Fruit fly (Drosophila melanogaster) whole organism, prepupa: ENCODE results near the gene CG34026.

ENCODE experiments used
- Blimp-1 ChIP-seq: fragments of 200-800 bp; sonication (Bioruptor generic); optimal IDR thresholded peaks from 3 replicates; lab custom pipeline; 2017; ENCODE audit warnings: missing biosample characterization, missing genetic modification characterization, mild to moderate bottlenecking, moderate library complexity, missing genetic modification reagents
- CG10631 ChIP-seq: fragments of 200-800 bp; sonication (Bioruptor generic); optimal IDR thresholded peaks from 2 replicates; lab custom pipeline; 2016; ENCODE audit warnings: missing biosample characterization, missing genetic modification characterization
- CG11294 ChIP-seq: fragments of 200-800 bp; sonication (Bioruptor generic); IDR thresholded peaks from 2 replicates; pipeline ENCODE4 v1.3.6; 2022; ENCODE audit warnings: missing biosample characterization, missing genetic modification characterization
- CG11762 ChIP-seq: fragments of 200-800 bp; sonication (Bioruptor generic); optimal IDR thresholded peaks from 3 replicates; lab custom pipeline; 2016; ENCODE audit warnings: missing biosample characterization, missing genetic modification characterization; ENCODE audit not compliant: insufficient read depth
- CG11902 ChIP-seq: fragments of 200-800 bp; sonication (Bioruptor generic); optimal IDR thresholded peaks from 3 replicates; lab custom pipeline; 2016; ENCODE audit warnings: missing biosample characterization, missing genetic modification characterization
- CG15336 ChIP-seq: fragments of 200-800 bp; sonication (Bioruptor generic); IDR thresholded peaks from 2 replicates; pipeline ENCODE4 v1.3.6; 2022; ENCODE audit warnings: missing biosample characterization, missing genetic modification characterization
- CG16779 ChIP-seq: fragments of 200-800 bp; sonication (Bioruptor generic); optimal IDR thresholded peaks from 3 replicates; lab custom pipeline; 2017; ENCODE audit warnings: missing biosample characterization, mild to moderate bottlenecking, missing genetic modification characterization
- CG3032 ChIP-seq: fragments of 200-800 bp; optimal IDR thresholded peaks from 2 replicates; lab custom pipeline; 2019; ENCODE audit warnings: missing biosample characterization, mild to moderate bottlenecking, missing genetic modification characterization, moderate library complexity
- CG31627 ChIP-seq: fragments of 200-800 bp; sonication (Bioruptor generic); optimal IDR thresholded peaks from 3 replicates; lab custom pipeline; 2016; ENCODE audit warnings: missing biosample characterization, missing genetic modification characterization
- CG32006 ChIP-seq: fragments of 200-800 bp; sonication (Bioruptor generic); optimal IDR thresholded peaks from 3 replicates; lab custom pipeline; 2017; ENCODE audit warnings: missing biosample characterization, mild to moderate bottlenecking, missing genetic modification characterization
- CG3919 ChIP-seq: fragments of 200-800 bp; sonication (Bioruptor generic); optimal IDR thresholded peaks from 3 replicates; lab custom pipeline; 2016; ENCODE audit warnings: missing biosample characterization, missing genetic modification characterization
- CG4318 ChIP-seq: fragments of 200-800 bp; sonication (Bioruptor generic); optimal IDR thresholded peaks from 3 replicates; lab custom pipeline; 2017; ENCODE audit warnings: missing biosample characterization, mild to moderate bottlenecking, missing genetic modification characterization
- CG6163 ChIP-seq: fragments of 200-800 bp; sonication (Bioruptor generic); IDR thresholded peaks from 3 replicates; pipeline ENCODE4 v1.3.6; 2022; ENCODE audit warnings: missing biosample characterization, missing genetic modification characterization
- CG6276 ChIP-seq: fragments of 200-800 bp; sonication (Bioruptor generic); optimal IDR thresholded peaks from 2 replicates; lab custom pipeline; 2017; ENCODE audit warnings: missing biosample characterization, mild to moderate bottlenecking, missing genetic modification characterization
- CG6792 ChIP-seq: fragments of 200-800 bp; sonication (Bioruptor generic); optimal IDR thresholded peaks from 3 replicates; lab custom pipeline; 2016; ENCODE audit warnings: missing biosample characterization, missing genetic modification characterization
- CG6854 ChIP-seq: fragments of 200-800 bp; sonication (Bioruptor generic); optimal IDR thresholded peaks from 2 replicates; lab custom pipeline; 2017; ENCODE audit warnings: missing biosample characterization, mild to moderate bottlenecking, missing genetic modification characterization
- CG8119 ChIP-seq: fragments of 200-800 bp; sonication (Bioruptor generic); IDR thresholded peaks from 3 replicates; pipeline ENCODE4 v1.3.6; 2022; ENCODE audit warnings: missing biosample characterization, missing genetic modification characterization
- CG8319 ChIP-seq: fragments of 200-800 bp; sonication (Bioruptor generic); optimal IDR thresholded peaks from 3 replicates; lab custom pipeline; 2016; ENCODE audit warnings: missing biosample characterization, missing genetic modification characterization
- CG8632 ChIP-seq: fragments of 200-800 bp; sonication (Bioruptor generic); optimal IDR thresholded peaks from 3 replicates; lab custom pipeline; 2016; ENCODE audit warnings: missing biosample characterization, missing genetic modification characterization
- CG9139 ChIP-seq: fragments of 200-800 bp; sonication (Bioruptor generic); optimal IDR thresholded peaks from 3 replicates; lab custom pipeline; 2017; ENCODE audit warnings: missing biosample characterization, mild to moderate bottlenecking, missing genetic modification characterization
- Eip75B ChIP-seq: fragments of 200-800 bp; sonication (Bioruptor generic); optimal IDR thresholded peaks from 3 replicates; lab custom pipeline; 2016; ENCODE audit warnings: missing biosample characterization, missing genetic modification characterization
- Eip78C ChIP-seq: fragments of 200-800 bp; sonication (Bioruptor generic); peaks from one replicate; lab custom pipeline; 2016; ENCODE audit warnings: missing biosample characterization, missing genetic modification characterization
- Eip93F ChIP-seq: fragments of 200-800 bp; sonication (Bioruptor generic); optimal IDR thresholded peaks from 2 replicates; lab custom pipeline; 2016; ENCODE audit warnings: missing biosample characterization, mild to moderate bottlenecking, missing genetic modification characterization
- Ets96B ChIP-seq: fragments of 200-800 bp; optimal IDR thresholded peaks from 2 replicates; lab custom pipeline; 2019; ENCODE audit warnings: missing biosample characterization, mild to moderate bottlenecking, missing genetic modification characterization, moderate library complexity
- Gug ChIP-seq: fragments of 200-800 bp; sonication (Bioruptor generic); IDR thresholded peaks from 2 replicates; pipeline ENCODE4 v1.3.6; 2022; ENCODE audit warnings: missing biosample characterization, missing genetic modification characterization
- Lpt ChIP-seq: fragments of 200-800 bp; sonication (Bioruptor generic); optimal IDR thresholded peaks from 3 replicates; lab custom pipeline; 2016; ENCODE audit warnings: missing biosample characterization, missing genetic modification characterization
- Met ChIP-seq: fragments of 200-800 bp; sonication (Bioruptor generic); optimal IDR thresholded peaks from 3 replicates; lab custom pipeline; 2016; ENCODE audit warnings: missing biosample characterization, missing genetic modification characterization
- OdsH ChIP-seq: fragments of 200-800 bp; sonication (Bioruptor generic); optimal IDR thresholded peaks from 3 replicates; lab custom pipeline; 2016; ENCODE audit warnings: missing biosample characterization, missing genetic modification characterization
- Smox ChIP-seq: fragments of 200-800 bp; sonication (Bioruptor generic); optimal IDR thresholded peaks from 3 replicates; lab custom pipeline; 2016; ENCODE audit warnings: missing biosample characterization, missing genetic modification characterization
- Sox14 ChIP-seq: fragments of 200-800 bp; sonication (Bioruptor generic); optimal IDR thresholded peaks from 3 replicates; lab custom pipeline; 2016; ENCODE audit warnings: missing biosample characterization, missing genetic modification characterization
- Sox15 ChIP-seq: fragments of 200-800 bp; sonication (Bioruptor generic); optimal IDR thresholded peaks from 3 replicates; lab custom pipeline; 2016; ENCODE audit warnings: missing biosample characterization, missing genetic modification characterization
- achi ChIP-seq: fragments of 200-800 bp; sonication (Bioruptor generic); optimal IDR thresholded peaks from 3 replicates; lab custom pipeline; 2016; ENCODE audit warnings: missing biosample characterization, missing genetic modification characterization
- cyc ChIP-seq: fragments of 200-800 bp; sonication (Bioruptor generic); optimal IDR thresholded peaks from 3 replicates; lab custom pipeline; 2016; ENCODE audit warnings: missing biosample characterization, missing genetic modification characterization
- dac ChIP-seq: fragments of 200-800 bp; sonication (Bioruptor generic); optimal IDR thresholded peaks from 2 replicates; lab custom pipeline; 2017; ENCODE audit warnings: missing biosample characterization, mild to moderate bottlenecking, missing genetic modification characterization
- dsx ChIP-seq: fragments of 200-800 bp; optimal IDR thresholded peaks from 3 replicates; lab custom pipeline; 2019; ENCODE audit warnings: missing biosample characterization, mild to moderate bottlenecking, missing genetic modification characterization, moderate library complexity; ENCODE audit not compliant: poor library complexity, severe bottlenecking
- eg ChIP-seq: fragments of 200-800 bp; sonication (Bioruptor generic); IDR thresholded peaks from 3 replicates; pipeline ENCODE4 v1.3.6; 2022; ENCODE audit warnings: missing biosample characterization, missing genetic modification characterization
- esn ChIP-seq: fragments of 200-800 bp; sonication (Bioruptor generic); optimal IDR thresholded peaks from 2 replicates; lab custom pipeline; 2016; ENCODE audit warnings: missing biosample characterization, mild to moderate bottlenecking, missing genetic modification characterization, moderate library complexity
- fd59A ChIP-seq: fragments of 200-800 bp; sonication (Bioruptor generic); optimal IDR thresholded peaks from 2 replicates; lab custom pipeline; 2017; ENCODE audit warnings: missing biosample characterization, mild to moderate bottlenecking, missing genetic modification characterization, missing genetic modification reagents
- fkh ChIP-seq: fragments of 200-800 bp; sonication (Bioruptor generic); optimal IDR thresholded peaks from 3 replicates; lab custom pipeline; 2017; ENCODE audit warnings: missing biosample characterization, mild to moderate bottlenecking, missing genetic modification characterization, moderate library complexity
- lz ChIP-seq: fragments of 200-800 bp; sonication (Bioruptor generic); optimal IDR thresholded peaks from 3 replicates; lab custom pipeline; 2016; ENCODE audit warnings: missing biosample characterization, missing genetic modification characterization
- salr ChIP-seq, 2 experiments: fragments of 200-800 bp; sonication (Bioruptor generic); optimal IDR thresholded peaks; 3 replicates each; lab custom pipeline; 2016 to 2018; ENCODE audit warnings: missing biosample characterization in 2 of 2, missing genetic modification characterization in 2 of 2, mild to moderate bottlenecking in 1 of 2
- spab ChIP-seq: fragments of 200-800 bp; sonication (Bioruptor generic); optimal IDR thresholded peaks from 2 replicates; lab custom pipeline; 2017; ENCODE audit warnings: missing biosample characterization, mild to moderate bottlenecking, missing genetic modification characterization, missing genetic modification reagents
- ss ChIP-seq, 2 experiments: fragments of 200-800 bp; sonication (Bioruptor generic); optimal IDR thresholded peaks; 2 replicates in 1 of 2; 3 replicates in 1 of 2; lab custom pipeline; 2017 to 2018; ENCODE audit warnings: mild to moderate bottlenecking in 2 of 2, missing biosample characterization in 2 of 2, missing genetic modification characterization in 2 of 2, moderate library complexity in 1 of 2
- svp ChIP-seq: fragments of 200-800 bp; sonication (Bioruptor generic); peaks from one replicate; lab custom pipeline; 2016; ENCODE audit warnings: missing biosample characterization, missing genetic modification characterization
- topi ChIP-seq: fragments of 200-800 bp; sonication (Bioruptor generic); optimal IDR thresholded peaks from 3 replicates; lab custom pipeline; 2016; ENCODE audit warnings: missing biosample characterization, missing genetic modification characterization
- vri ChIP-seq: fragments of 200-800 bp; sonication (Bioruptor generic); optimal IDR thresholded peaks from 3 replicates; lab custom pipeline; 2016; ENCODE audit warnings: missing biosample characterization, mild to moderate bottlenecking, missing genetic modification characterization

The CG34026 gene

dm6 chrX:9579918-9580521 lies 46.4 kb downstream of the CG34026 start, which contains the start of gene LPCAT (continued):
- TF ChIP-seq CG8632 (GFP tag; lab: Kevin White, UChicago) (no peak), CG3919 (peak; percentile 61), Sox15 (peak; percentile 48), CG3032 (tag; lab: Kevin White, UChicago) (peak; percentile 39), topi (peak; percentile 81), OdsH (GFP tag; lab: Kevin White, UChicago) (peak; percentile 46), Gug (GFP tag; lab: Robert Waterston, UW) (peak; percentile 69), CG11902 (peak; percentile 70), lz (peak; percentile 73), salr (GFP tag; optimal IDR thresholded peaks at IDR 0.05; lab: Kevin White, UChicago) (peak in 1 of 2 experiments; percentile 0), fkh (GFP tag; lab: Kevin White, UChicago) (no peak), CG10631 (GFP tag; lab: Kevin White, UChicago) (peak; percentile 50), spab (GFP tag; lab: Kevin White, UChicago) (no peak), dsx (GFP tag; lab: Kevin White, UChicago) (no peak), CG32006 (no peak), CG11294 (GFP tag; lab: Robert Waterston, UW) (peak; percentile 30; the same call in 1 of the 2 replicates), Smox (GFP tag; lab: Kevin White, UChicago) (peak; percentile 23), dac (GFP tag; lab: Kevin White, UChicago) (no peak), svp (GFP tag; lab: Kevin White, UChicago) (peak; percentile 82), Sox14 (GFP tag; lab: Kevin White, UChicago) (peak; percentile 26), eg (GFP tag; lab: Robert Waterston, UW) (peak; percentile 74; the same call in 2 of the 3 replicates), fd59A (GFP tag; lab: Kevin White, UChicago) (no peak), achi (GFP tag; lab: Kevin White, UChicago) (peak; percentile 56), esn (peak; percentile 36), CG15336 (0 out of 2 replicates have a peak, but pooled peaks have one; percentile 41), Met (GFP tag; lab: Kevin White, UChicago) (peak; percentile 48), CG31627 (peak; percentile 77), Eip78C (GFP tag; lab: Kevin White, UChicago) (peak; percentile 92), Eip75B (GFP tag; lab: Kevin White, UChicago) (peak; percentile 50)

dm6 chrX:9580544-9580943 lies 46.9 kb downstream of the CG34026 start:
- no peak for TF ChIP-seq CG6854 (GFP tag; lab: Kevin White, UChicago)
- no peak for TF ChIP-seq Lpt (GFP tag; lab: Kevin White, UChicago)
- no peak for TF ChIP-seq CG6276 (GFP tag; lab: Kevin White, UChicago)
- TF ChIP-seq CG16779 (tag; lab: Kevin White, UChicago), result no peak
- TF ChIP-seq Eip75B (GFP tag; lab: Kevin White, UChicago), result peak; percentile 13
- TF ChIP-seq Blimp-1, result peak; percentile 77
- 0 out of 3 replicates have a peak, but pooled peaks have one; percentile 16 for TF ChIP-seq eg (GFP tag; lab: Robert Waterston, UW)
- TF ChIP-seq CG8119 (GFP tag; lab: Robert Waterston, UW), result 0 out of 3 replicates have a peak, but pooled peaks have one; percentile 17
- TF ChIP-seq ss (GFP tag; optimal IDR thresholded peaks at IDR 0.05; lab: Kevin White, UChicago), result peak; percentile 52 to 72
- TF ChIP-seq dsx (GFP tag; lab: Kevin White, UChicago), result peak; percentile 15
- TF ChIP-seq CG6163, result no peak
- TF ChIP-seq, all 60 proteins: peak for 6

- TF ChIP-seq Lpt (GFP tag; lab: Kevin White, UChicago) (peak; percentile 13), CG3919 (no peak), Eip78C (GFP tag; lab: Kevin White, UChicago) (peak; percentile 79), CG15336 (peak; percentile 9; the same call in 1 of the 2 replicates), vri (GFP tag; lab: Kevin White, UChicago) (no peak), CG9139 (GFP tag; lab: Kevin White, UChicago) (peak; percentile 4), CG6792 (GFP tag; lab: Kevin White, UChicago) (no peak), Ets96B (tag; lab: Kevin White, UChicago) (no peak), Eip93F (GFP tag; lab: Kevin White, UChicago) (no peak), CG6163 (no peak), cyc (GFP tag; lab: Kevin White, UChicago) (no peak), CG4318 (GFP tag; lab: Kevin White, UChicago) (no peak), ss (GFP tag; optimal IDR thresholded peaks at IDR 0.05; lab: Kevin White, UChicago) (peak; percentile 35), Met (GFP tag; lab: Kevin White, UChicago) (no peak), eg (GFP tag; lab: Robert Waterston, UW) (no peak), CG10631 (GFP tag; lab: Kevin White, UChicago) (no peak), Blimp-1 (peak; percentile 81), topi (peak; percentile 22), CG16779 (tag; lab: Kevin White, UChicago) (no peak), CG11762 (GFP tag; lab: Kevin White, UChicago) (no peak), svp (GFP tag; lab: Kevin White, UChicago) (peak; percentile 62), CG8319 (GFP tag; lab: Kevin White, UChicago) (peak; percentile 37)
Measured at dm6 chrX:9581869-9582268, 48.3 kb downstream of the CG34026 start.
